Worm (Caenorhabditis elegans) whole organism, late embryonic: Measurements from ENCODE around the gene M02D8.5.

Experiments used
- C08G9.2 ChIP-seq: sonication (generic microtip); optimal IDR thresholded peaks from 2 replicates; lab custom pipeline; 2016; ENCODE audit warnings: mild to moderate bottlenecking, missing genetic modification characterization, moderate library complexity, missing compliant biosample characterization
- K02D7.2 ChIP-seq: sonication (generic microtip); optimal IDR thresholded peaks from 2 replicates; lab custom pipeline; 2017; ENCODE audit warnings: mild to moderate bottlenecking, missing genetic modification characterization, missing compliant biosample characterization
- Y22D7AL.16 ChIP-seq: sonication (generic microtip); optimal IDR thresholded peaks from 2 replicates; lab custom pipeline; 2016; ENCODE audit warnings: missing genetic modification characterization, missing compliant biosample characterization
- ama-1 ChIP-seq: fragments of 150-350 bp; optimal IDR thresholded peaks from 2 replicates; lab custom pipeline; 2014
- ceh-22 ChIP-seq: sonication (generic microtip); optimal IDR thresholded peaks from 2 replicates; lab custom pipeline; 2017; ENCODE audit warnings: missing biosample characterization, missing genetic modification characterization
- ceh-24 ChIP-seq: sonication (generic microtip); optimal IDR thresholded peaks from 2 replicates; lab custom pipeline; 2016; ENCODE audit warnings: mild to moderate bottlenecking, missing genetic modification characterization, missing compliant biosample characterization
- ceh-31 ChIP-seq: sonication (generic microtip); optimal IDR thresholded peaks from 2 replicates; lab custom pipeline; 2016; ENCODE audit warnings: missing genetic modification characterization, missing compliant biosample characterization
- ceh-34 ChIP-seq: sonication (generic microtip); optimal IDR thresholded peaks from 2 replicates; lab custom pipeline; 2016; ENCODE audit warnings: mild to moderate bottlenecking, missing genetic modification characterization, missing compliant biosample characterization
- ceh-45 ChIP-seq: fragments of 200-800 bp; sonication (Bioruptor generic); IDR thresholded peaks from 2 replicates; pipeline ENCODE4 v1.3.6; 2022; ENCODE audit warnings: missing genetic modification reagents, missing genetic modification characterization, missing compliant biosample characterization
- ceh-6 ChIP-seq: fragments of 200-800 bp; sonication (Bioruptor generic); optimal IDR thresholded peaks from 2 replicates; lab custom pipeline; 2018; ENCODE audit warnings: mild to moderate bottlenecking, missing genetic modification characterization, missing compliant biosample characterization
- ceh-9 ChIP-seq: sonication (generic microtip); optimal IDR thresholded peaks from 2 replicates; lab custom pipeline; 2016; ENCODE audit warnings: mild to moderate bottlenecking, missing genetic modification characterization, inconsistent platforms, missing compliant biosample characterization
- ets-4 ChIP-seq: sonication (generic microtip); optimal IDR thresholded peaks from 2 replicates; lab custom pipeline; 2016; ENCODE audit warnings: missing genetic modification characterization, missing compliant biosample characterization
- eyg-1 ChIP-seq: sonication (generic microtip); optimal IDR thresholded peaks from 2 replicates; lab custom pipeline; 2016; ENCODE audit warnings: missing genotype, missing genetic modification characterization, missing compliant biosample characterization
- fax-1 ChIP-seq: sonication (generic microtip); optimal IDR thresholded peaks from 2 replicates; lab custom pipeline; 2016; ENCODE audit warnings: missing genotype, missing genetic modification characterization, missing compliant biosample characterization
- fkh-10 ChIP-seq: fragments of 150-350 bp; optimal IDR thresholded peaks from 2 replicates; lab custom pipeline; 2014; ENCODE audit warnings: missing biosample characterization, missing genetic modification reagents, missing genetic modification characterization
- hlh-30 ChIP-seq: sonication (generic microtip); optimal IDR thresholded peaks from 2 replicates; lab custom pipeline; 2017; ENCODE audit warnings: antibody characterized with exemption, missing genetic modification characterization, missing compliant biosample characterization; ENCODE audit not compliant: insufficient read depth
- hlh-6 ChIP-seq: sonication (generic microtip); optimal IDR thresholded peaks from 2 replicates; lab custom pipeline; 2016; ENCODE audit warnings: missing genotype, missing genetic modification characterization, missing compliant biosample characterization
- hlh-8 ChIP-seq: sonication (generic microtip); optimal IDR thresholded peaks from 2 replicates; lab custom pipeline; 2016; ENCODE audit warnings: missing genotype, missing genetic modification characterization, missing compliant biosample characterization
- mec-3 ChIP-seq: sonication (generic microtip); optimal IDR thresholded peaks from 2 replicates; lab custom pipeline; 2016; ENCODE audit warnings: borderline replicate concordance, missing genetic modification characterization, missing compliant biosample characterization
- nfya-1 ChIP-seq: sonication (generic microtip); optimal IDR thresholded peaks from 2 replicates; lab custom pipeline; 2017; ENCODE audit warnings: missing genetic modification characterization, mild to moderate bottlenecking, missing compliant biosample characterization, antibody characterized with exemption, moderate library complexity
- nhr-11 ChIP-seq: fragments of 150-350 bp; optimal IDR thresholded peaks from 2 replicates; lab custom pipeline; 2014; ENCODE audit warnings: missing biosample characterization, missing genetic modification characterization
- nhr-232 ChIP-seq: sonication (generic microtip); optimal IDR thresholded peaks from 2 replicates; lab custom pipeline; 2016; ENCODE audit warnings: missing genetic modification characterization, missing compliant biosample characterization
- odd-2 ChIP-seq: sonication (generic microtip); optimal IDR thresholded peaks from 2 replicates; lab custom pipeline; 2017; ENCODE audit warnings: antibody characterized with exemption, mild to moderate bottlenecking, missing genetic modification characterization, missing compliant biosample characterization
- pag-3 ChIP-seq: sonication (generic microtip); optimal IDR thresholded peaks from 2 replicates; lab custom pipeline; 2016; ENCODE audit warnings: missing compliant biosample characterization, missing genetic modification characterization, borderline replicate concordance
- pat-9 ChIP-seq: fragments of 200-800 bp; sonication (Bioruptor generic); optimal IDR thresholded peaks from 2 replicates; lab custom pipeline; 2018; ENCODE audit warnings: mild to moderate bottlenecking, missing genetic modification characterization, moderate library complexity, missing compliant biosample characterization
- pqm-1 ChIP-seq: sonication (generic microtip); optimal IDR thresholded peaks from 2 replicates; lab custom pipeline; 2016; ENCODE audit warnings: missing genetic modification characterization, missing compliant biosample characterization
- sox-2 ChIP-seq: fragments of 200-800 bp; sonication (Bioruptor generic); IDR thresholded peaks from 2 replicates; pipeline ENCODE4 v1.3.6; 2022; ENCODE audit warnings: missing genetic modification reagents, missing genetic modification characterization, missing compliant biosample characterization
- syd-9 ChIP-seq: sonication (generic microtip); optimal IDR thresholded peaks from 2 replicates; lab custom pipeline; 2016; ENCODE audit warnings: mild to moderate bottlenecking, missing genetic modification characterization, moderate library complexity, missing compliant biosample characterization
- tbx-2 ChIP-seq: sonication (generic microtip); optimal IDR thresholded peaks from 2 replicates; lab custom pipeline; 2016; ENCODE audit warnings: missing genetic modification characterization, missing compliant biosample characterization
- ttx-3 ChIP-seq: sonication (generic microtip); optimal IDR thresholded peaks from 2 replicates; lab custom pipeline; 2016; ENCODE audit warnings: missing genetic modification reagents, missing genetic modification characterization, missing compliant biosample characterization
- unc-42 ChIP-seq: sonication (generic microtip); optimal IDR thresholded peaks from 2 replicates; lab custom pipeline; 2016; ENCODE audit warnings: missing genotype, missing genetic modification characterization, missing compliant biosample characterization
- zip-5 ChIP-seq: sonication (generic microtip); optimal IDR thresholded peaks from 2 replicates; lab custom pipeline; 2016; ENCODE audit warnings: missing genetic modification characterization, missing compliant biosample characterization
- ztf-16 ChIP-seq: sonication (generic microtip); optimal IDR thresholded peaks from 2 replicates; lab custom pipeline; 2017; ENCODE audit warnings: missing genetic modification characterization, missing compliant biosample characterization

M02D8.5 gene

ce11 chrX:8718153-8718552, 43.2 kb downstream of the M02D8.5 start:
- TF ChIP-seq ztf-16 (no peak), syd-9 (tag; lab: Kevin White, UChicago) (no peak), ceh-22 (tag; lab: Kevin White, UChicago) (no peak), hlh-8 (tag; lab: Kevin White, UChicago) (no peak), zip-5 (tag; lab: Kevin White, UChicago) (no peak), hlh-30 (tag; lab: Kevin White, UChicago) (no peak), ttx-3 (tag; lab: Kevin White, UChicago) (no peak), C08G9.2 (tag; lab: Kevin White, UChicago) (no peak), nfya-1 (tag; lab: Kevin White, UChicago) (no peak), unc-42 (tag; lab: Kevin White, UChicago) (no peak), ceh-24 (no peak), nhr-232 (tag; lab: Kevin White, UChicago) (no peak), fkh-10 (GFP tag; lab: Kevin White, UChicago) (no peak), tbx-2 (tag; lab: Kevin White, UChicago) (no peak), odd-2 (no peak), pag-3 (tag; lab: Kevin White, UChicago) (no peak)

ce11 chrX:8716822-8717221, 44.6 kb downstream of the M02D8.5 start, which contains the start of gene F53A9.7:
Gene F53A9.7, minus strand, starts transcription at chrX:8716922.
- TF ChIP-seq fax-1 (tag; lab: Kevin White, UChicago) (no peak), ceh-6 (GFP tag; lab: Kevin White, UChicago) (no peak), nhr-11 (tag; lab: Kevin White, UChicago) (no peak), unc-42 (tag; lab: Kevin White, UChicago) (no peak), mec-3 (no peak), K02D7.2 (tag; lab: Kevin White, UChicago) (no peak), pqm-1 (no peak), Y22D7AL.16 (tag; lab: Kevin White, UChicago) (no peak), ceh-31 (tag; lab: Kevin White, UChicago) (no peak), ama-1 (lab: Kevin White, UChicago) (no peak)
- TF ChIP-seq, all 69 proteins: peak for 0

ce11 chrX:8714845-8715244, 46.6 kb downstream of the M02D8.5 start:
- no peak for TF ChIP-seq ceh-34 (tag; lab: Kevin White, UChicago)

- TF ChIP-seq eyg-1 (tag; lab: Kevin White, UChicago) (no peak), odd-2 (no peak), hlh-6 (tag; lab: Kevin White, UChicago) (no peak), pag-3 (tag; lab: Kevin White, UChicago) (no peak)
These were observed 47.6 kb downstream of the M02D8.5 start, which contains the start of gene F53A9.6 for ce11 chrX:8713754-8714295. Gene F53A9.6, minus strand, starts transcription at chrX:8713804.

- TF ChIP-seq ceh-31 (tag; lab: Kevin White, UChicago) (no peak), nfya-1 (tag; lab: Kevin White, UChicago) (no peak), tbx-2 (tag; lab: Kevin White, UChicago) (no peak), sox-2 (no peak), ceh-9 (tag; lab: Kevin White, UChicago) (no peak), ceh-45 (no peak), pat-9 (tag; lab: Kevin White, UChicago) (no peak), syd-9 (tag; lab: Kevin White, UChicago) (no peak), ets-4 (tag; lab: Kevin White, UChicago) (no peak), unc-42 (tag; lab: Kevin White, UChicago) (no peak)
These were observed 48.7 kb downstream of the M02D8.5 start for ce11 chrX:8712662-8713061.
